Worm (Caenorhabditis elegans): Measurements from ENCODE around the gene srbc-70.
"Not testable (repeated sequence)": the region's sequence is repeated elsewhere in the genome, so short reads cannot be mapped to it uniquely, and the experiment has no call there.

Gene srbc-70

ce11 chrIV:4197167-4197566, 30.6 kb downstream of the srbc-70 start, which contains the start of gene cyp-25A6:
Gene cyp-25A6, plus strand, starts transcription at chrIV:4197467.
- not testable (repeated sequence) for TF ChIP-seq nfyb-1 (GFP tag; IDR thresholded peaks at IDR 0.05); attf-5 (GFP tag; optimal IDR thresholded peaks at IDR 0.05); lsy-27 (tag; optimal IDR thresholded peaks at IDR 0.05; ENCODE audit: borderline replicate concordance, insufficient read depth)

- TF ChIP-seq nhr-120 (GFP tag; IDR thresholded peaks at IDR 0.05); K12H6.12 (tag; optimal IDR thresholded peaks at IDR 0.05); dpl-1 (GFP tag; optimal IDR thresholded peaks at IDR 0.05): not testable (repeated sequence)
Measured at ce11 chrIV:4196729-4197128, 31.1 kb downstream of the srbc-70 start, which contains the start of gene K06B9.6. Gene K06B9.6, minus strand, starts transcription at chrIV:4196829.

ce11 chrIV:4187909-4188308, 39.9 kb downstream of the srbc-70 start:
- TF ChIP-seq xnd-1 (tag; optimal IDR thresholded peaks at IDR 0.05), result peak; percentile 75
- peak; percentile 62 for TF ChIP-seq madf-6 (GFP tag; IDR thresholded peaks at IDR 0.05)

- not testable (repeated sequence) for TF ChIP-seq Y53F4B.3 (GFP tag; IDR thresholded peaks at IDR 0.05); F39B2.1 (GFP tag; IDR thresholded peaks at IDR 0.05); cebp-1 (GFP tag; IDR thresholded peaks at IDR 0.05); cebp-1 (tag; optimal IDR thresholded peaks at IDR 0.05)
Measured at ce11 chrIV:4186099-4186498, 41.7 kb downstream of the srbc-70 start, which contains the start of gene K08D10.11. Gene K08D10.11, minus strand, starts transcription at chrIV:4186199.

ce11 chrIV:4184767-4185166, 43.0 kb downstream of the srbc-70 start:
- TF ChIP-seq madf-3 (GFP tag; IDR thresholded peaks at IDR 0.05) (0 out of 2 replicates have a peak, but pooled peaks have one; percentile 8), Y79H2A.3 (GFP tag; conservative IDR thresholded peaks at IDR 0.05) (peak; percentile 75; the same call in 1 of the 2 replicates), cebp-1 (GFP tag; IDR thresholded peaks at IDR 0.05) (peak; percentile 76), cebp-1 (tag; optimal IDR thresholded peaks at IDR 0.05) (peak; percentile 7), Y53G8AR.9 (GFP tag; conservative IDR thresholded peaks at IDR 0.05) (peak; percentile 93), lin-54 (GFP tag; optimal IDR thresholded peaks at IDR 0.05) (peak; percentile 72), ceh-91 (GFP tag; IDR thresholded peaks at IDR 0.05) (peak; percentile 63; the same call in 1 of the 2 replicates), rcor-1 (GFP tag; IDR thresholded peaks at IDR 0.05) (peak; percentile 93), K11D2.4 (GFP tag; IDR thresholded peaks at IDR 0.05) (peak; percentile 96), C06A6.2 (GFP tag; conservative IDR thresholded peaks at IDR 0.05) (peak; percentile 89), F37B4.10 (GFP tag; IDR thresholded peaks at IDR 0.05) (0 out of 2 replicates have a peak, but pooled peaks have one; percentile 68), ceh-40 (GFP tag; IDR thresholded peaks at IDR 0.05) (0 out of 2 replicates have a peak, but pooled peaks have one; percentile 25), hmg-20 (GFP tag; IDR thresholded peaks at IDR 0.05) (peak; percentile 72), egl-44 (GFP tag; IDR thresholded peaks at IDR 0.05) (0 out of 2 replicates have a peak, but pooled peaks have one; percentile 45), egl-18 (GFP tag; IDR thresholded peaks at IDR 0.05) (peak; percentile 82), pbrm-1 (GFP tag; IDR thresholded peaks at IDR 0.05) (peak; percentile 93), sea-2 (GFP tag; IDR thresholded peaks at IDR 0.05) (peak; percentile 75; the same call in 1 of the 2 replicates), Y56A3A.18 (GFP tag; IDR thresholded peaks at IDR 0.05) (0 out of 2 replicates have a peak, but pooled peaks have one; percentile 51), madf-6 (GFP tag; IDR thresholded peaks at IDR 0.05) (peak; percentile 49), nfyb-1 (GFP tag; IDR thresholded peaks at IDR 0.05) (peak; percentile 98), attf-3 (GFP tag; conservative IDR thresholded peaks at IDR 0.05) (peak; percentile 81), ceh-100 (GFP tag; IDR thresholded peaks at IDR 0.05) (peak; percentile 82), lir-1 (GFP tag; conservative IDR thresholded peaks at IDR 0.05) (peak; percentile 43; the same call in 1 of the 2 replicates), lin-40 (tag; optimal IDR thresholded peaks at IDR 0.05) (peak; percentile 23), attf-5 (GFP tag; optimal IDR thresholded peaks at IDR 0.05) (peak; percentile 12), let-526 (GFP tag; IDR thresholded peaks at IDR 0.05) (peak; percentile 81), F33H1.4 (GFP tag; IDR thresholded peaks at IDR 0.05) (peak; percentile 81), hsf-1 (GFP tag; IDR thresholded peaks at IDR 0.05) (peak; percentile 42; the same call in 1 of the 2 replicates), ztf-28 (GFP tag; IDR thresholded peaks at IDR 0.05) (0 out of 2 replicates have a peak, but pooled peaks have one; percentile 56), dox-1 (GFP tag; IDR thresholded peaks at IDR 0.05) (peak; percentile 97), Y95B8A.8 (GFP tag; IDR thresholded peaks at IDR 0.05) (peak; percentile 89), mcd-1 (GFP tag; IDR thresholded peaks at IDR 0.05) (peak; percentile 100), ekl-4 (GFP tag; IDR thresholded peaks at IDR 0.05) (peak; percentile 82)

All from whole organism, young adult.